Worm (Caenorhabditis elegans) whole organism, dauer: ENCODE data around the gene C27D6.15.

ENCODE experiments used
- unc-62 ChIP-seq: sonication (generic microtip); optimal IDR thresholded peaks from 2 replicates; lab custom pipeline; 2017; ENCODE audit warnings: missing biosample characterization, missing genetic modification reagents, missing genetic modification characterization

C27D6.15 gene

DNA sequence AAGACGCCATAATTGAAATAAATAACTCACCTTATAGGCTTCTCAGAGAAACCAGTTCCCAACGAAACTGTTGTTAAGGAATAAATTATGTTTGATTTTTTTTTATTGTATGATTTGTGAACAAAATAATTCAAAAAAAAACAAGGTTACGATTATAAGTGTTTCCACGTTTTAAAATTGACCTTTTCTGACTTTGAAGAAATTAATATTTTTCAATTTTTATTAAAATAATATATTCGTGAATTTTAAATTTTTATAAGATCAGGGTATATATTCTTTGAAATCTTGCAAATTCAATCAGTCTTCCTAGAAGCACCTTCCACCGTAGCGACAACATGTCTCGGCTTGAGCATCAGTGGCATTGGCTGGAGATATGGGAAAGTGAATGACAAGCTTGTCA is 2.7 kb downstream of the C27D6.15 start, which contains the start of gene C27D6.3:
C27D6.3 (minus strand) TSS at position 101 of the 400 bp plus-strand sequence.
- no peak for TF ChIP-seq unc-62

DNA sequence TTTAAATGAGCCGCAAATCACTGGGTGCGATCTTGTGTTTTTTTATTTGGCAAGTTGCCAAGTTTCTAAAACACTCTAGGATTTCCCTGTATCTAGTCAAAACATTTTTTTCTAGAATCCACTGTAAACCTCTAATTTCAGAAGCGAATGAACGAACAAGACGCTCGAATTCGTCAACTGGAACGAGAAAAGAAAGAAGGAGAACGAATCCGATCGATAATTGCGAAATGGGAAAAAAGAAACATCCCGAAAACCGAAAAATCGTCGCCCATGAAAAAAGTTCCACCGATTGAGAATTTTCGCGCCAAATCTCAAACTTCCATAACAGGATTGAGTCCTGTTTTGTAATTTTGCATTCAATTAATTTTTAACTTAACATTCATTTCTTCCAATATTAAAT is 5.2 kb downstream of the C27D6.15 start:
- no peak for TF ChIP-seq unc-62

DNA sequence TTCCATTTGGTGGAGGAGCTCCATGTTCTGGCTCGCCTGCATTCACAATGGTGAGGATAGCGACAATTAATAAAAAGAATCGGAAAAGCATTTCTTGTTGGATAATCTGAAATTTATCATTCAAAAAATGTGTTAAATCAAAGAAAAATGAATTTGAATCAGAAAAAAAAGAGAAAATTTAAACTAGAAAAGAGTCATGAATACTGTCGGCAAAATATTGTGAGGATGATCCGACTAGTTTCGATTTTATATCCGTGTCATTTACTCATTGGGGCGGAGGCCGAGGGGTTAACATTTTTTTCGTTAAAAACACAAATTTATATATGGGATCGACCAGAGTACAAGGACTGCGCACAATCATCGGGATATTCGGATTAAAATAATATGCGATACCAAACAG is 6.2 kb downstream of the C27D6.15 start, which contains the start of gene C27D6.12:
C27D6.12 (minus strand) TSS at position 101 of the 400 bp plus-strand sequence.
- no peak for TF ChIP-seq unc-62

DNA sequence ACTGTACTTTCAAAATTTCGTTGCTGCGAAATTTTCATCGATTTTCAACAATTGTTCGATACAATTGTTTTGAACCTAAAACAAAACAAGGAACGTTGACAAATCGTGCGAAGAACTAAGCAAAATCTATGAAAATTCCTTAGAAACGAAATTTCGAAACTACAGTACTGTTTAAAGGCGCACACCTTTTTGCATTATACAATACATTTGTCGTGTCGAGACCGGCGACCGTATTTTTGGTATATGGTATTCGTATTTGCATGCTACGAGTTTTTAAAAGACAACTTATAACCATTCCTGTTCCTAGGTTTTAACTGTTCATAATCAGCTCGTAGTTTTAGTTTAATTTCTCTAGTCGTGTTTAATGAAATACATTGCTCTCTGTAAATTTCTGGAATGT is 6.9 kb downstream of the C27D6.15 start:
- no peak for TF ChIP-seq unc-62

DNA sequence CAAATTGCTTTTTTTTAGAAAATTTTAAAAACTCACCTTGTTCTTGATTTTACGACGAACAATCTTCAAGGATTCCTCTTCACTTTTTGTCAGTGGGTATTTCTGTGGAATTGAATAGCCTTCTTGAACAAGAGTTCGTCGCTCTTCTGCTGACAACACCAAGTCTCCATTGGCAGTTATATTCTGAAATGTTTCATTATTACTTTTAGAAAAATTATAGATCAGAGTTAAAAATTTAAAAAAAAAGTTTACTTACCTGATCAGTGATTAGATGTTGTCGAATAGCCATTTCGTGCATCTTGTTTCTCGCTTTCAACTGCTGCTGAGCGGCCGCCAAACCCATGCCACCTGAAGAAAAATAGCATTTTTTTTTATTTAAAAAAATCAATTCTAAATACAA is 8.6 kb downstream of the C27D6.15 start:
- TF ChIP-seq unc-62 = no peak

DNA sequence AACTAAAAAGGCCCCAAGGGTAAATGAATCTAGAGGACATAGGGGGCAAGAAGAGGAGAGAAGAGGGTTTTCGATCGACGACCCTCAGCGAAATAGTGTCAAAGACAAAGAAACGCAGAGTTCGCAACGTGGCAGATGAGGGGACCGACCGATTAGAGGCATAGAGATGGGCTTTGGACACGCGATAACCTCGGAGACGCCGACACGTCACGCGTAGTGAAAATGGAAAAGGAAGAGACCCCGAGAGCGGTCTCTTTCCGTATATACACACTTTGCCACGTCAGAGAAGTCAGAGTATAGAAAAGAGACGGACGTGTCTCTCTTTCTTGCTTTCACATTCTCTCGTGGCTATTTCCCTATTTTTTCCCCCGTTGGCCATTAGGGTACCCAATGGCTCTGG is 9.8 kb downstream of the C27D6.15 start:
- TF ChIP-seq unc-62 = no peak

DNA sequence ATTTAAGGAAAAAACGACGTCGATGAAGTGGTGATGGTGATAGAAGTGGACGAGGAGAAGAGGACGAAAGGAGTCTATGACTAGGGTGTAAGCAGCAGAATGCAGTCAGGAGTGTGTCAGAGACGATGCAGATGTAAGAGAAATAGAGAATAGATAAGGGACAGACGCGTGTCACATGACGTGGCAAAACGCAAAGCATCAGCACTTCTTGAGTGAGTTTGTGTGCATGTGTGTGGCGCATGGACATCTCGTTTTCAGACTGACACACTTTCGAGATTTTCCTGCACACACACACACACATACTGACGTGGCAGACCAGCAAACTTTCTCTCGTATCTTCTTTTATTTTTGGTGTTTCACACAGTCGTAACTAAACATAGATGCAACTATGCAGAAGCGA is 10.7 kb downstream of the C27D6.15 start:
- no peak for TF ChIP-seq unc-62

DNA sequence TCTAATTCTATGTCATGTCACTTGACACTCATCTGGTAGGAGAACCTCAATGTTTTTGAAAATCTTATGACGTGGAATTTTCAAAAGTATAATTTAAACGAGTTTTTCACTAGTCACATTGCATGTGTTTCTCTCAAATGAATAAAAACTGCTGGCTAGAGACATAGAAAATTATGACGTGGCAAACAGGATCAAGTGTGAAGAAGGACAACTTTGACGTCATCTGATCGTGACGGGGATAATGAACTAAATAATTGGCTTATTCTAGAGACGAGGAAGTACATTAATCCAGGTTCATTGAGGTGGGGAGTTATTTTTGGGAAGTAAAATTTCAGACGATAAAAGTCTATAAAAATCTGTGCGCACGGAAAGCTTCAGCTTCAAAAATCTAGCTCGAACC is 11.5 kb downstream of the C27D6.15 start:
- no peak for TF ChIP-seq unc-62

DNA sequence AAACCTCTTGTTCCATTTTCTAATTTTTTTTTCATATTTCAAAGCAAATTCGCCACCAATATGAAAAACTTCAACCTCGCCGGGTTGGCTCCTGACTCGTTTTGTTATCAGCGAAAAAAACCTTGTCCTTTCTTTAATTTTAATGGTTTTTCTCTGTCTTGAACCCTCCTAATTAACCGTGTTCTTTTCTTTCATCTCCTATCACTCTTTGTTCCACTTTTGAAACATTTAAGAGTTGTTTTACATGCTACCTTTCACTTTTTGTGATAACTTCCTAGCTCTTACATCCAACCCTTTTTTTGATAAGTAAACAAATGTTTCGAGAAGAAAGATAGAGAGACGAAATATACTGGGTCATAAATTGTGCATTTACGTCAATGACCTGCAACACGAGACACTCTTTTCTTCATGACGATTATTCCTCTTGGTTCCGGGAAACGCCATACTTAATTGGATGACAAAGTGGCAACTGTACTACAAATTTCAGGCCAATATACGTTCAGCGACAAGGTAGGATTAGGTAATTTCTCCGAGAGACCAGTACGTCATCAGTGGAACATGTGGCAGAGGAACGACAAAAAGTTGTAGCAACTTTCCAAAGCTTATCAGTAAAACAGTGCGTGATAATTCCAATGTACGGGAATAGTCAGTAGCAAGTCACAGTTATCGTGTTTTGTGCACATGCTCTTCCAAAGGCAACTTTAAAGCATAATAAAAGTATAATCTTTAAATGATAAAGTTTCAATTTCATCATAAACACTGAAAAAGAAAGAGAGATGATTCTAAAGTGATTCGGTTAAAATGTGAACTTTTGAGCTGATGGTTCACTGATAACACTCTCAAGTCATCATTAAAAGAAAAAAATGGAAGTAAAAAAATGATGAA is 13.2 kb downstream of the C27D6.15 start:
- TF ChIP-seq unc-62 = no peak

DNA sequence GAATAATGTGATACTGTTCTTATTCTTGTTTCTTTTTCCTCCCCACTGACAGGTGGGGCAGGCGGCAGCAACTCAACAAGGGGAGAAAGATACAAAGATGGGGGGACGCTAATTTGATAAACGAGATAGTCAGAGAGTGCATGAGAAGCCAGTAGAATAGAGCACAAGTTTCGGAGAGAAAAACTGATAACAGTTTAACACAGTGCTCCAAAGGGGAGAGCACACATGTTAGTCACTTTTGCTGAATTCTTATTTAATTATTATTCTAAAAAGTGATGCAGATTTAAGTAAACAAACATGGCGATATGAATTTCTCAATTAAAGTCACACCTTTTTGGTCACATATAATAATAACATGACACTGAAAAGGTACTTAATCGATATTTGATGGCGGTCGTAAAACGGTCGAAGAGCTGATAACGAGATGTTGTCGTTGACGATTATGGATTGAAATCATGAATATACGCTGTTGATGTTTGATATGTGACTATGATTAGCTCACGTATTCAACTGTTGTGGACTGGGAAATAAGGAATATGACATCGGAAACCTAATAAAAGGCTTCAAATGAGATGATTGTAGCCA is 14.3 kb downstream of the C27D6.15 start:
- no peak for TF ChIP-seq unc-62

DNA sequence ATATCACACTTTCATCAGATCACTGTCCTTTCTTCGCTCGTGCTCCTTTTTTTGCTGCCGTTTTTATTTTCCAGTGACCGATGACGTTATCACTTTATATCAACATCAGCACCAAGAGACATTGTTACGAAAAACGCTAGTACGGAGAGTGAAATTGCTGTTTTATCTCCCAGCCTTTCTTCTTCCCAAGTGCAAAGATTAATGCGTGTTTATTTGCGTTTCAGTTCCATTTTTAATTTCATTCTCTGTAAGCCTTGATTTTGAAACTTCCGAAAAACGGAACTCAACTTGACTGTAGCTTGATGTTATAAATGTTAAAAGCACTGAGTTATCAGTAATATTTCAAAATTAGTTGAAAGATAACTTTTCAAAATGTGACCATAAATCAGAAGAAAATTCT is 15.2 kb downstream of the C27D6.15 start:
- TF ChIP-seq unc-62 = no peak

DNA sequence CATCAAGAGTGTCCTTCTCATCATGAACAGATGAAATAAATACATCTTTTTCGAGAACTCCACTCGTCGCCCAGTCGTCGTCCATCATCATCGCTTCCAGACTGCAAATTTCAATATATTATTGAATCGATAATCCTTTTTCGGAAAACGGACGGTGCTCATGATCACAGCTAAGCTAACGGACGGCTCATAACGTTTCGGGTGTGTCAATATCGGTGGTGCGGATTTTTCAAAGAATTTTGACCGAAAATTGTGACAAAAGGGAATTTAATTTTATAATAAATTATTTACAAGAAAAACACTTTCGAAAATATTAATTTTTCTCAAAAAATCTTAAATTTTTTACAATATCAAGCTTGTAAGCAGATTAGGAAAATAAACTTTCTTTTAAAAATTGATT is 15.8 kb downstream of the C27D6.15 start, which contains the start of gene crh-2:
crh-2 (minus strand) TSS at position 101 of the 400 bp plus-strand sequence.
- TF ChIP-seq unc-62 = no peak

DNA sequence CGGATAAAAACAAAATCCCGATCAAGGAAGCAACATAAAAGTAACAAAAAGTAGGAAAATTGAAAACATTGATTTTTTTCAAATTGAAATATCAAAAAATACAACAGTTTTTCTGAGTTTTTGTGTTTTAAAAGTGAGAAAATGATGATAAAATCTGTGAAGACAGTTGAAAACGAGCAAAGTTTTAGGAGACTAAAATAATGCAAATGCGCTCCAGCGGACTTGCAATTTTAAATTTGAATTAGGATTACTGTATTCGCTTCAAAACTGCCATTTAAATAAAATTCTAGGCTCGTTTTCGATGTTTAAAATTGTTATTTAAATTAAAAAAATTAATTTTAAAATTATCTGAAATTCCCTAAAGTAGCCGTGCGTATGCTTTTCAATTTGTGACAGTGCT is 16.2 kb downstream of the C27D6.15 start:
- no peak for TF ChIP-seq unc-62

DNA sequence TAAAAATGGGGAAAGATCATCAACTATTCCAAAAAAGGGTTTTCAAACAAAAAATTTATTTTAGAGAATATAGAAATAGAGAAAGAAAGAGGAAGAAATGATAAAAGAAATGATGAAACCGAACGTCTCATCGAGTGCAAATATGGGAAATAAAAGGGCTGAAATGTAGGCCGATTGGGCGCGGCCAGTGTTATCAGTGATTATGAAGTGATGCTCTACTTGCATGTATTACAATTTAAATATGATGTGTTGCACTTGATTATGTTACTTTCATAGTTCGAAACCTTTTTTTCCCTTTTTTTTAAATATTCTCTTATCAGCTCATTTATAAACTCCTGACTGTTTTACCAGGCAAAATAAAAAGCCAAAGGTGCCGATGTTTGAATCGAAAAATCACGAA is 20.1 kb downstream of the C27D6.15 start:
- no peak for TF ChIP-seq unc-62

DNA sequence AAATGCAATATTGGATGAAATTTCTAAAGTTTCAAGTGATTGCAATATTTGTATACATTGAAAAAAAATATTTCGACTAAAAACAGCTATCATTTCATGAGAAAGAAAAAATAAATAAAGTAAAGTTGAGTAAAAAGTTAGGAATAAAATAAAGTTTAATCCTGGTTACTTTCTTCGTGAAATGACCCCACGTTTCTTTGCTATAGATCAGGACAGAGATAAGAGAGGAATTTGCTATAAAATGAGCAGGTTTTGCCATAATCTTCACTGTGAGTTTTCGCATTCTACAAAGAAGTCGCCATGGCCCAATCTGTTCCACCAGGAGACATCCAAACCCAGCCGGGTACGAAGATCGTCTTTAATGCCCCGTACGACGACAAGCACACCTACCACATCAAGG is 22.4 kb downstream of the C27D6.15 start, which contains the start of gene msp-49:
msp-49 (plus strand) TSS at position 301 of the 400 bp plus-strand sequence.
- TF ChIP-seq unc-62 = no peak

DNA sequence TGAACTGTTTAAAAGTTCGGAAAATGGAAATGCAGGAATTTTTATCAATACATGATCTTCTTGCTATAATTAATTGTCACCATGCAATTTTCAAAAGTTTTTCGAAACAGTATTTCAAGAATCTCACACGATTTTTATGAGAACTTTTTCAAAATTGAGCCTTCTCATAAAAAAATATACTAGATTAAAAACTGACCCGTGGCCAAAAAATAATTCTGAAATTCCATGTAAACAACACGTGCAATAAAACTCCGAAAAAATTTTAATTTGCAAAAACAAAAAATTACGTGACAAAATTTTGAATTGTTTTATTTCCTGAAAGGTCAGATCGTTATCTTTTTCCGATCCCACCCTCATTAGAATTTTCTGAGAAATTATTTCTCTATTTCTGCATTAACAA is 23.8 kb downstream of the C27D6.15 start, which contains the start of gene C34F11.5:
C34F11.5 (plus strand) TSS at position 301 of the 400 bp plus-strand sequence.
- no peak for TF ChIP-seq unc-62

DNA sequence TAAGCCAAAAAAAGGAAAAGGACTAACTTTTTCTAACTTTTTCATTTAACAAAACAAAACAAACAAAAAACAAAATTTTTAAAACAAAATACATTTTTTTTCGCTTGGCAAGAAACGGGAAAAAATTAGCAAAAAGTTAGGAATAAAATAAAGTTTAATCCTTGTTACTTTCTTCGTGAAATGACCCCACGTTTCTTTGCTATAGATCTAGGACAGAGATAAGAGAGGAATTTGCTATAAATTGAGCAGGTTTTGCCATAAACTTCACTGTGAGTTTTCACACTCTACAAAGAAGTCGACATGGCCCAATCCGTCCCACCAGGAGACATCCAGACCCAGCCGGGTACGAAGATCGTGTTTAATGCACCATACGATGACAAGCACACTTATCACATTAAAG is 27.8 kb downstream of the C27D6.15 start, which contains the start of gene msp-50:
msp-50 (plus strand) TSS at position 301 of the 400 bp plus-strand sequence.
- TF ChIP-seq unc-62 = no peak
